Worm (Caenorhabditis elegans) whole organism, mixed stage, embryonic: Measurements from ENCODE around the gene unc-82.

ENCODE experiments used
- ceh-43 ChIP-seq: fragments of 200-800 bp; sonication (Bioruptor generic); optimal IDR thresholded peaks from 2 replicates; lab custom pipeline; 2018; ENCODE audit warnings: mild to moderate bottlenecking, missing genetic modification characterization, moderate library complexity, missing compliant biosample characterization
- lin-13 ChIP-seq: fragments of 150-350 bp; optimal IDR thresholded peaks from 2 replicates; lab custom pipeline; 2014; ENCODE audit warnings: missing biosample characterization, missing genetic modification characterization
- lsy-2 ChIP-seq: fragments of 150-350 bp; optimal IDR thresholded peaks from 2 replicates; lab custom pipeline; 2014; ENCODE audit warnings: missing biosample characterization, missing genetic modification characterization
- nhr-12 ChIP-seq: fragments of 150-350 bp; optimal IDR thresholded peaks from 2 replicates; lab custom pipeline; 2014; ENCODE audit warnings: missing biosample characterization, missing genetic modification characterization
- nhr-76 ChIP-seq: sonication (generic microtip); optimal IDR thresholded peaks from 2 replicates; lab custom pipeline; 2017; ENCODE audit warnings: missing biosample characterization, missing genetic modification characterization
- pha-4 ChIP-seq: fragments of 150-350 bp; optimal IDR thresholded peaks from 2 replicates; lab custom pipeline; 2018; ENCODE audit warnings: missing biosample characterization, missing genetic modification reagents, missing genetic modification characterization
- sptf-1 ChIP-seq: sonication (generic microtip); optimal IDR thresholded peaks from 2 replicates; lab custom pipeline; 2017; ENCODE audit warnings: mild to moderate bottlenecking, missing genetic modification characterization, moderate library complexity, missing compliant biosample characterization

DNA sequence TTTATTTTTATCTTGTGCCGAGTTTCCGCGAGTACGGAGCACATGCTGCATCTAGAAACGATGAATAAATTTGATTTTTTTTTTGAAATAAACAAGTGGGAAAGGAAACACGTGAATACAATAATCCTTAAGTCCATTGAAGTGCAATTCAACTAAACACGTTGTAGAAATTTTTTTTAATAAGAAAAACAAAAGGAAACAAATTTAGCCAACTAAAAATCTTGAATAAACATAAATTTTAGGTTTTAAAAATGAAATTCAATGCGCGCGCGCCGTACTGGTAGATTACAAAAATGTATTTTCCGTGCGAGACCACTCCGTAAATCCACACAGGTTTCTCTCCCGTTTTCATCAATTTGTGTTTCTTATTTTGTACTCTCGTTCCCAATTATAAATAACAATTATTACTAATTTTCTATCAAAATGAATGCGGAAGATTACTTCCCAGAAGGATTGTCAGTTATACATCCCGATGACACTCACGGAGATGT is 48.9 kb downstream of the unc-82 start, which contains the start of the genes plk-3 and F55G1.6:
- TF ChIP-seq nhr-12 (tag; lab: Kevin White, UChicago) (no peak), sptf-1 (tag; lab: Kevin White, UChicago) (no peak), lsy-2 (tag; lab: Kevin White, UChicago) (no peak), nhr-76 (tag; lab: Kevin White, UChicago) (no peak), ceh-43 (GFP tag; lab: Kevin White, UChicago) (no peak), lin-13 (no peak), pha-4 (tag; lab: Kevin White, UChicago) (no peak)
